Fruit fly (Drosophila melanogaster) Kc167 (cell line): ENCODE data around the gene CAH4.

ENCODE experiments used
- Myc ChIP-seq: fragments of >200 bp; optimal IDR thresholded peaks from 2 replicates; lab custom pipeline; 2017; ENCODE audit warnings: missing external identifiers
- Sin3A ChIP-seq: fragments of >200 bp; optimal IDR thresholded peaks from 2 replicates; lab custom pipeline; 2018; ENCODE audit warnings: missing external identifiers
- h ChIP-seq: fragments of >200 bp; optimal IDR thresholded peaks from 3 replicates; lab custom pipeline; 2018; ENCODE audit warnings: missing external identifiers
- insv ChIP-seq: fragments of >200 bp; optimal IDR thresholded peaks from 3 replicates; lab custom pipeline; 2018; ENCODE audit warnings: missing external identifiers
- psq ChIP-seq: fragments of >200 bp; optimal IDR thresholded peaks from 2 replicates; lab custom pipeline; 2017; ENCODE audit warnings: missing external identifiers
- ttk ChIP-seq: sonication (Bioruptor generic); optimal IDR thresholded peaks from 2 replicates; lab custom pipeline; 2017; ENCODE audit warnings: missing external identifiers

The CAH4 gene

dm6 chr3R:24860316-24860826, 3.0 kb upstream of the CAH4 start, which contains the start of gene CG13639:
CG13639 (minus strand) TSS chr3R:24860366.
- no peak for TF ChIP-seq Sin3A
- TF ChIP-seq psq (lab: Kevin White, UChicago) = no peak
- no peak for TF ChIP-seq h (lab: Kevin White, UChicago)
- no peak for TF ChIP-seq insv (lab: Kevin White, UChicago)
- TF ChIP-seq ttk = no peak
- no peak for TF ChIP-seq Myc

dm6 chr3R:24859701-24860100, 2.3 kb upstream of the CAH4 start, which contains the start of gene ppk22:
ppk22 (minus strand) TSS chr3R:24859801.
- TF ChIP-seq psq (lab: Kevin White, UChicago) (no peak), insv (lab: Kevin White, UChicago) (no peak), ttk (no peak), Myc (no peak), Sin3A (no peak), h (lab: Kevin White, UChicago) (no peak)

dm6 chr3R:24856143-24856542, 1.2 kb downstream of the CAH4 start, which contains the start of gene HDAC11:
HDAC11 (minus strand) TSS chr3R:24856243.
- no peak for TF ChIP-seq ttk
- TF ChIP-seq insv (lab: Kevin White, UChicago) = no peak
- TF ChIP-seq h (lab: Kevin White, UChicago) = no peak
- no peak for TF ChIP-seq Myc
- TF ChIP-seq psq (lab: Kevin White, UChicago) = no peak
- TF ChIP-seq Sin3A = no peak

dm6 chr3R:24851429-24851828, 5.9 kb downstream of the CAH4 start, which contains the start of gene Nct:
Nct (plus strand) TSS chr3R:24851601.
- TF ChIP-seq Myc (no peak), ttk (no peak), h (lab: Kevin White, UChicago) (no peak), insv (lab: Kevin White, UChicago) (no peak), Sin3A (no peak), psq (lab: Kevin White, UChicago) (no peak)

- TF ChIP-seq Myc = no peak
- TF ChIP-seq insv (lab: Kevin White, UChicago) = no peak
- TF ChIP-seq Sin3A = no peak
- no peak for TF ChIP-seq psq (lab: Kevin White, UChicago)
- no peak for TF ChIP-seq ttk
- no peak for TF ChIP-seq h (lab: Kevin White, UChicago)
These were observed 6.9 kb downstream of the CAH4 start, which contains the start of gene CG7006 for dm6 chr3R:24850420-24850819. CG7006 (plus strand) TSS chr3R:24850627.

dm6 chr3R:24845952-24846848, 11.2 kb downstream of the CAH4 start:
- TF ChIP-seq ttk (no peak), insv (lab: Kevin White, UChicago) (no peak), psq (lab: Kevin White, UChicago) (no peak), Myc (no peak), Sin3A (no peak), h (lab: Kevin White, UChicago) (no peak)

dm6 chr3R:24845148-24845547, 12.2 kb downstream of the CAH4 start:
- TF ChIP-seq Sin3A (no peak), insv (lab: Kevin White, UChicago) (no peak), psq (lab: Kevin White, UChicago) (no peak), ttk (no peak), Myc (no peak), h (lab: Kevin White, UChicago) (no peak)

- TF ChIP-seq h (lab: Kevin White, UChicago) = no peak
- TF ChIP-seq Myc = no peak
- TF ChIP-seq psq (lab: Kevin White, UChicago) = no peak
- TF ChIP-seq Sin3A = no peak
- no peak for TF ChIP-seq insv (lab: Kevin White, UChicago)
These were observed 15.7 kb downstream of the CAH4 start, which contains the start of gene Esp for dm6 chr3R:24841635-24842034. Esp (plus strand) TSS chr3R:24841935.

dm6 chr3R:24841063-24841462, 16.3 kb downstream of the CAH4 start, which contains the start of gene CG33658:
CG33658 (minus strand) TSS chr3R:24841163.
- TF ChIP-seq Sin3A (no peak), ttk (no peak), h (lab: Kevin White, UChicago) (no peak), psq (lab: Kevin White, UChicago) (no peak), insv (lab: Kevin White, UChicago) (no peak), Myc (no peak)

- TF ChIP-seq psq (lab: Kevin White, UChicago) (no peak), ttk (no peak), insv (lab: Kevin White, UChicago) (no peak), Myc (no peak), h (lab: Kevin White, UChicago) (no peak), Sin3A (no peak)
These were observed 23.7 kb downstream of the CAH4 start, which contains the start of gene sosie for dm6 chr3R:24833652-24834051. sosie (plus strand) TSS chr3R:24833952.

- TF ChIP-seq psq (lab: Kevin White, UChicago) = no peak
- no peak for TF ChIP-seq Myc
- TF ChIP-seq ttk = no peak
- TF ChIP-seq insv (lab: Kevin White, UChicago) = no peak
- TF ChIP-seq h (lab: Kevin White, UChicago) = no peak
- TF ChIP-seq Sin3A = no peak
These were observed 27.4 kb downstream of the CAH4 start, which contains the start of the genes Kaz and CG43273 for dm6 chr3R:24829887-24830351. Kaz (minus strand) TSS chr3R:24829959. CG43273 (plus strand) TSS chr3R:24830301.

- TF ChIP-seq psq (lab: Kevin White, UChicago) (no peak), ttk (no peak), Sin3A (no peak), h (lab: Kevin White, UChicago) (no peak), insv (lab: Kevin White, UChicago) (no peak), Myc (no peak)
These were observed 29.1 kb downstream of the CAH4 start, which contains the start of gene RabX4 for dm6 chr3R:24828234-24828633. RabX4 (minus strand) TSS chr3R:24828409.
